Worm (Caenorhabditis elegans): ENCODE measurements around the gene D1005.6.

D1005.6 gene

ce11 chrX:1446593-1447141 lies 17.9 kb downstream of the D1005.6 start, which contains the start of gene zfp-3 (continued):
- TF ChIP-seq ceh-9 (tag; optimal IDR thresholded peaks at IDR 0.05) (no peak), pag-3 (tag; optimal IDR thresholded peaks at IDR 0.05; ENCODE audit: borderline replicate concordance) (no peak), C38D4.7 (GFP tag; optimal IDR thresholded peaks at IDR 0.05) (no peak), ets-4 (tag; optimal IDR thresholded peaks at IDR 0.05) (peak; percentile 73), nhr-232 (tag; optimal IDR thresholded peaks at IDR 0.05) (peak; percentile 25), dve-1 (tag; optimal IDR thresholded peaks at IDR 0.05) (peak; percentile 91), ceh-14 (tag; optimal IDR thresholded peaks at IDR 0.05) (peak; percentile 64), nfya-1 (tag; optimal IDR thresholded peaks at IDR 0.05) (peak; percentile 95), K02D7.2 (tag; optimal IDR thresholded peaks at IDR 0.05) (no peak), hlh-6 (tag; optimal IDR thresholded peaks at IDR 0.05) (no peak), ceh-22 (tag; optimal IDR thresholded peaks at IDR 0.05) (no peak), ceh-48 (tag; optimal IDR thresholded peaks at IDR 0.05) (peak; percentile 83), elt-2 (tag; optimal IDR thresholded peaks at IDR 0.05) (peak; percentile 3), ceh-18 (tag; optimal IDR thresholded peaks at IDR 0.05) (peak; percentile 92), npax-4 (tag; optimal IDR thresholded peaks at IDR 0.05) (no peak), unc-42 (tag; optimal IDR thresholded peaks at IDR 0.05) (peak; percentile 76), sdc-2 (tag; optimal IDR thresholded peaks at IDR 0.05) (peak; percentile 92), fkh-10 (GFP tag; optimal IDR thresholded peaks at IDR 0.05) (no peak), ztf-16 (tag; optimal IDR thresholded peaks at IDR 0.05) (no peak), hlh-30 (tag; optimal IDR thresholded peaks at IDR 0.05; ENCODE audit: insufficient read depth) (peak; percentile 98), lin-11 (tag; optimal IDR thresholded peaks at IDR 0.05) (no peak), pax-1 (tag; optimal IDR thresholded peaks at IDR 0.05) (peak; percentile 53), zip-5 (tag; optimal IDR thresholded peaks at IDR 0.05) (no peak), ttx-3 (tag; optimal IDR thresholded peaks at IDR 0.05) (no peak), unc-3 (GFP tag; conservative IDR thresholded peaks at IDR 0.05) (no peak), unc-3 (tag; optimal IDR thresholded peaks at IDR 0.05) (no peak), sox-2 (GFP tag; IDR thresholded peaks at IDR 0.05) (no peak), unc-55 (GFP tag; optimal IDR thresholded peaks at IDR 0.05) (peak; percentile 67)

DNA sequence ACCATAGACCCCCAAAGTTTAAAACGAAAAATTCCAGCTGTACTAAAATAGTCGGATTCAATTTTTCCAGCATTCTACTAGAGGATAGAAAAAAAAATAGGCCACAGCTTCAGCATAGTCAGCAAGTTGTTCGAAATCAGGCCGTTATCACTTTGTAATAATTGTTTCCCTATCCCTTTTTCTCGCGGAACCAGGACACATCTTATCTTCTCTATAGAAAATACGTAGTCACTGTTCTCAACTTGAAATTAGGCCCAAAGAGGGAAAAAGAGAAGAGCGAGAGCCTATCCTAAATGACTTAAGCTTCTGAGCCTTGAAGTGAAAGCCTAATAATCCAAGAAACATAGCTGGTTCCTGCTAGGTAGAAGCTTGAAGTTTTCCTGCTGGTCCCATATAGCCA lies 18.9 kb downstream of the D1005.6 start:
- TF ChIP-seq ama-1 (optimal IDR thresholded peaks at IDR 0.05) (peak; percentile 2), lin-11 (tag; optimal IDR thresholded peaks at IDR 0.05) (no peak)

- TF ChIP-seq hlh-6 (tag; optimal IDR thresholded peaks at IDR 0.05) (no peak), Y22D7AL.16 (tag; optimal IDR thresholded peaks at IDR 0.05) (peak; percentile 3)
Measured at ce11 chrX:1443556-1444243, 20.9 kb downstream of the D1005.6 start.

DNA sequence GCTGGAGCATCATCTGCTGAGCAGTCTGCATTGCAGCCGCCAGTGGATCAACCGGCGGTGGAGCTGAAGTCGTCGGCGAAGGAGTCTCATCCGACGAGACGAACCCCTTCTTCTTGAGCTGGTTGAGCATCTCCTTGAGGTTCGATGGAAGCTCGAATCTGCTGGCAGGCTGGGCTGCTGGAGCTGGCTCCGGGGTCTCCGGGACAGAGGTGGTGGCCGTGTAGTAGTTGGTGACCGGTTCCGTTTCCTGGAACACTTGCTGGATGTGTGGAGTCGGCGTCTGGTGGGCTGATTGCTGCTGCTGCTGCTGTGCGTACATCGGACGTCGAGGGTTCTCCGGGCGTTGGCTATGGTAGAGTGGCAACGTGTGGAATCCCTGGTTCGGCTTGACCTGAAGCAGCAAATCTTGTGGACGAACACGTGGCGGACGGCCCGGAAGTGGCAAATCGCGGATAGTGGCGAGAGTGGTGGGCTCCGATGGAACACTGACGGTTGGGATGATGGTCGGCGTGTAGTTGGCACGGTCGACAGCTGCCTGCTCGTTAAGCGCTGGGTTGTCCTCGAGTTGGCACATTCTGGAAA lies 22.9 kb downstream of the D1005.6 start:
- TF ChIP-seq tbx-2 (tag; optimal IDR thresholded peaks at IDR 0.05): no peak
- TF ChIP-seq hlh-30 (tag; optimal IDR thresholded peaks at IDR 0.05; ENCODE audit: insufficient read depth): no peak
- no peak for TF ChIP-seq ttx-3 (tag; optimal IDR thresholded peaks at IDR 0.05)
- peak; percentile 41 for TF ChIP-seq elt-4 (tag; optimal IDR thresholded peaks at IDR 0.05)
- no peak for TF ChIP-seq hlh-6 (tag; optimal IDR thresholded peaks at IDR 0.05)

DNA sequence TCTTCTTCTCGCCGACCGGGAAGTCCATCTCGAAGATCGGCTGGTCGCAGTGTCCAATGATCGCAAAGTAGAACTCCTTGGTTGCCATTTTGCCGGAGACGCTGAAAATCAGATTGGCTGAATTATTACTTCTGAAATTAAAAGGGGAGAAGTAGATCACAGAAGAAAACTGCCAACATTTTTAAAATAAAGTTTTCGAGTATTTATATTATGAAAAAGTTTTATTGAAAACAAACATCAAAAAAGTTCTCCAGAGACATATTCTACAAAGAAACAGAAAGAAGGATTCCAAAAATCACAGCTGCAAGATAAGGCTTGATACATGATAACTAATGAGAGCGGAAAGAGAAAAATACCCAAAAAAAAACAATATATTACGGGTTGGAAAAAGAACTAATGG lies 24.4 kb downstream of the D1005.6 start, which contains the start of gene sedl-1:
TSS of gene sedl-1 (minus strand) at position 101 of the 400 bp plus-strand sequence.
- no peak for TF ChIP-seq sox-4 (tag; optimal IDR thresholded peaks at IDR 0.05)
- no peak for TF ChIP-seq ceh-6 (GFP tag; optimal IDR thresholded peaks at IDR 0.05)
- no peak for TF ChIP-seq pax-1 (tag; optimal IDR thresholded peaks at IDR 0.05)
- no peak for TF ChIP-seq elt-4 (tag; optimal IDR thresholded peaks at IDR 0.05)
- no peak for TF ChIP-seq sdc-2 (tag; optimal IDR thresholded peaks at IDR 0.05)
- TF ChIP-seq che-1 (tag; optimal IDR thresholded peaks at IDR 0.05): no peak
- no peak for TF ChIP-seq Y22D7AL.16 (tag; optimal IDR thresholded peaks at IDR 0.05)
- no peak for TF ChIP-seq gmeb-2 (tag; optimal IDR thresholded peaks at IDR 0.05)
- no peak for TF ChIP-seq T23F11.4 (GFP tag; optimal IDR thresholded peaks at IDR 0.05)
- no peak for TF ChIP-seq tbx-2 (tag; optimal IDR thresholded peaks at IDR 0.05)
- no peak for TF ChIP-seq ztf-16 (tag; optimal IDR thresholded peaks at IDR 0.05)
- no peak for TF ChIP-seq unc-55 (GFP tag; optimal IDR thresholded peaks at IDR 0.05)
- no peak for TF ChIP-seq ceh-31 (tag; optimal IDR thresholded peaks at IDR 0.05)
- TF ChIP-seq ceh-24 (tag; optimal IDR thresholded peaks at IDR 0.05): no peak
- TF ChIP-seq eyg-1 (tag; optimal IDR thresholded peaks at IDR 0.05): no peak
- TF ChIP-seq ceh-34 (tag; optimal IDR thresholded peaks at IDR 0.05): no peak
- no peak for TF ChIP-seq hlh-6 (tag; optimal IDR thresholded peaks at IDR 0.05)
- TF ChIP-seq unc-3 (GFP tag; conservative IDR thresholded peaks at IDR 0.05): no peak
- TF ChIP-seq unc-3 (tag; optimal IDR thresholded peaks at IDR 0.05): no peak
- no peak for TF ChIP-seq ceh-30 (tag; optimal IDR thresholded peaks at IDR 0.05)

Measured in whole organism, late embryonic.